Worm (Caenorhabditis elegans): Measurements from ENCODE around the gene F59B8.1.
A peak's percentile ranks its signal among the peaks of the same experiment; 100 is the strongest.

F59B8.1 gene

ce11 chrIV:9444417-9445026 lies 16.5 kb downstream of the F59B8.1 start (continued):
- no peak for TF ChIP-seq hlh-13 (GFP tag; optimal IDR thresholded peaks at IDR 0.05)
- peak; percentile 80 for TF ChIP-seq hlh-30 (tag; optimal IDR thresholded peaks at IDR 0.05; ENCODE audit: insufficient read depth)
- TF ChIP-seq unc-3 (GFP tag; conservative IDR thresholded peaks at IDR 0.05), result no peak
- TF ChIP-seq unc-3 (tag; optimal IDR thresholded peaks at IDR 0.05), result no peak
- peak; percentile 59 for TF ChIP-seq syd-9 (tag; optimal IDR thresholded peaks at IDR 0.05)
- peak; percentile 16 for TF ChIP-seq ceh-22 (tag; optimal IDR thresholded peaks at IDR 0.05)
- no peak for TF ChIP-seq unc-86 (tag; optimal IDR thresholded peaks at IDR 0.05)
- no peak for TF ChIP-seq mec-3 (tag; optimal IDR thresholded peaks at IDR 0.05; ENCODE audit: borderline replicate concordance)
- no peak for TF ChIP-seq ceh-45 (GFP tag; IDR thresholded peaks at IDR 0.05)
- TF ChIP-seq sdc-2 (tag; optimal IDR thresholded peaks at IDR 0.05), result peak; percentile 37
- TF ChIP-seq pax-1 (tag; optimal IDR thresholded peaks at IDR 0.05), result peak; percentile 59
- TF ChIP-seq tbx-2 (tag; optimal IDR thresholded peaks at IDR 0.05), result peak; percentile 87
- TF ChIP-seq dve-1 (tag; optimal IDR thresholded peaks at IDR 0.05), result peak; percentile 52
- peak; percentile 61 for TF ChIP-seq pros-1 (tag; optimal IDR thresholded peaks at IDR 0.05)
- no peak for TF ChIP-seq pqm-1 (tag; optimal IDR thresholded peaks at IDR 0.05)
- TF ChIP-seq K02D7.2 (tag; optimal IDR thresholded peaks at IDR 0.05), result no peak
- peak; percentile 36 for TF ChIP-seq ceh-19 (GFP tag; optimal IDR thresholded peaks at IDR 0.05)

DNA sequence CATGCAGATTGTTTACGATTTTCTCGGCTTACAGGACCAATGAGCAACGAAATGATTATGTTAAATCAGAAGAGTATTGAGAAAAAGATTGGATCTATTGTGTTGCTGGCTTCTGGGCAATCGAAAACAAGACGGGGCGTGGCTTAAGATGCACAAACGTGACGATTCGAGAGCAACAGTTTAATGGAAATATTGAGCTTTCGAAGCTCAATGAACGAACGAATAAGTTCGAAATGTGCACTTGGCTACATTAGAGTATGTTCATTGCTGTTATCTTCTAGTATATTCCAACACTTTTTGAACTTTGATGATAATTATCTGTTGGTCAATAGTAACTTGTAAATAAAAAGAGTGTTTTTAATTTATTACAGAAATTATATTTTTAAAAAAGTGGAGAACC lies 17.3 kb downstream of the F59B8.1 start, which contains the start of gene hsp-12.3:
TSS of gene hsp-12.3 (minus strand) at position 101 of the 400 bp plus-strand sequence.
- TF ChIP-seq pqm-1 (tag; optimal IDR thresholded peaks at IDR 0.05) (no peak), C38D4.7 (GFP tag; optimal IDR thresholded peaks at IDR 0.05) (no peak), odd-2 (tag; optimal IDR thresholded peaks at IDR 0.05) (no peak), pax-1 (tag; optimal IDR thresholded peaks at IDR 0.05) (no peak), ttx-3 (tag; optimal IDR thresholded peaks at IDR 0.05) (no peak), mec-3 (tag; optimal IDR thresholded peaks at IDR 0.05; ENCODE audit: borderline replicate concordance) (no peak), hlh-8 (tag; optimal IDR thresholded peaks at IDR 0.05) (no peak), Y22D7AL.16 (tag; optimal IDR thresholded peaks at IDR 0.05) (no peak), gmeb-2 (tag; optimal IDR thresholded peaks at IDR 0.05) (no peak), hlh-6 (tag; optimal IDR thresholded peaks at IDR 0.05) (no peak), sox-2 (GFP tag; IDR thresholded peaks at IDR 0.05) (no peak), eyg-1 (tag; optimal IDR thresholded peaks at IDR 0.05) (no peak)

DNA sequence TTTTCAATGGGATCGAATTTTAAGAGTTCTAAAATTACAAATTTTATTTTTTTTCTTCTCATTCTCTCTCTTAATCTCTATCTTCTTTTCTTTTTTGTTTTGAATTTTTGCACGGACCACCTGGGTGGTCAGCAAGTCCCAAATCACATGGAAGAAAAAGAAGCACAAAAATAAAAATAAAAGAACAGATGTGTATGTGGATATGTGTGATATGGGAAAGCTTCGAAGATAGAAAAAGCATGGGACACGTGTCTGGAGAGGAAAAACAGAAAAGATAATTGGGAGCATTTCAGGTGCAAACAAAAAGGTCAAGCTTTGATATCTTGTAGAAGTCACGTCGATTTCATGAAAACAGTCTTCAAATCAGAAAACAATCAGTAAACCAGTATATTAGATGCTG lies 19.1 kb downstream of the F59B8.1 start, which contains the start of gene hsp-12.6:
TSS of gene hsp-12.6 (minus strand) at position 20 of the 400 bp plus-strand sequence.
- TF ChIP-seq C38D4.7 (GFP tag; optimal IDR thresholded peaks at IDR 0.05), result no peak
- TF ChIP-seq ceh-48 (tag; optimal IDR thresholded peaks at IDR 0.05), result no peak
- TF ChIP-seq fkh-6 (tag; optimal IDR thresholded peaks at IDR 0.05), result no peak
- TF ChIP-seq ttx-3 (tag; optimal IDR thresholded peaks at IDR 0.05), result no peak
- no peak for TF ChIP-seq hlh-30 (tag; optimal IDR thresholded peaks at IDR 0.05; ENCODE audit: insufficient read depth)
- TF ChIP-seq elt-4 (tag; optimal IDR thresholded peaks at IDR 0.05), result no peak
- no peak for TF ChIP-seq syd-9 (tag; optimal IDR thresholded peaks at IDR 0.05)
- TF ChIP-seq sox-4 (tag; optimal IDR thresholded peaks at IDR 0.05), result no peak
- no peak for TF ChIP-seq lin-11 (tag; optimal IDR thresholded peaks at IDR 0.05)
- TF ChIP-seq pat-9 (tag; optimal IDR thresholded peaks at IDR 0.05), result no peak
- no peak for TF ChIP-seq T23F11.4 (GFP tag; optimal IDR thresholded peaks at IDR 0.05)
- TF ChIP-seq ama-1 (optimal IDR thresholded peaks at IDR 0.05), result no peak
- TF ChIP-seq zip-5 (tag; optimal IDR thresholded peaks at IDR 0.05), result no peak
- TF ChIP-seq ref-2 (tag; optimal IDR thresholded peaks at IDR 0.05), result no peak
- no peak for TF ChIP-seq ceh-2 (tag; optimal IDR thresholded peaks at IDR 0.05)
- TF ChIP-seq tbx-2 (tag; optimal IDR thresholded peaks at IDR 0.05), result no peak

DNA sequence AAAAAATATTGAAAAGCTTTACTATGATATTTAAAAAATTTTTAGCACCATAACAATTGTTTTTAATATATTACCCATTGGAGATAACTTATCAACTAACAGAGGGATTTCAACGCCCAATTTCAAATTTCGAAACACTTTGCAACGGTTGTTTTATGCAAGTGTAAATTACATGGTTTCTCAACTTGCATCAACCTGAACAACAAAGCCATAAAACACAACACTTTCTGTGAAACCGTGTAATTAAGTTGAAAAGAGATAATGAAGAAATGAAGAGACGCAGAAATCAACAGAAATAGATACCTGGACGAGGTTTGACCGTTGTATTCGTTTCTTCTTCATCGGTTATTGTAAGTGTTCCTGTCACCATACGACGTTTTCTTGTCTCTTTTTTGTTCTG lies 22.3 kb downstream of the F59B8.1 start, which contains the start of gene cpin-1:
TSS of gene cpin-1 (plus strand) at position 301 of the 400 bp plus-strand sequence.
- TF ChIP-seq ceh-30 (tag; optimal IDR thresholded peaks at IDR 0.05) (no peak), pax-1 (tag; optimal IDR thresholded peaks at IDR 0.05) (no peak), ceh-18 (tag; optimal IDR thresholded peaks at IDR 0.05) (no peak)

Data from whole organism, late embryonic.